Fruit fly (Drosophila melanogaster): Measurements from ENCODE around the gene LeuRS.
A peak's percentile ranks its signal among the peaks of the same experiment; 100 is the strongest.

LeuRS gene

DNA sequence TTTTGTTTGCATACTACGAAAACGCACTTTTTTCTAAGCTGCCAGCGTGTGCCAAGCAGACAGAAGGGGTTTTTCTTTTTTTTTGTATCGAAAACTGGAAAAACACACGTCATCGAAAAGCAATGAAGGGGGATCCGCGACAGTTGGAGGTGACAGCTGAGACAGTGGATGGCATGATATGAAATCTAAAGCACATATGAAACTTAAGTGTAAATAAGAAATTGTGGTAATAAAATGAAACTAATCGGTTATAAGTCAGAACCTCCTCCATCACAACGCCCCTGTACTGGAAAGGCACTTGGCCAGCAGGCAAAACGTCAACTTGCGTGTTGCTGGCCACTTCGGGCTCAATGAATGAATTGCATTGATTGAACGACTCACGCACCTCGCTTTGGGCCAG is 30.8 kb downstream of the LeuRS start (continued):
- no peak for TF ChIP-seq salm (tag; optimal IDR thresholded peaks at IDR 0.05)
- no peak for TF ChIP-seq yki (optimal IDR thresholded peaks at IDR 0.05)
- TF ChIP-seq CG1529 (GFP tag; optimal IDR thresholded peaks at IDR 0.05) = no peak

DNA sequence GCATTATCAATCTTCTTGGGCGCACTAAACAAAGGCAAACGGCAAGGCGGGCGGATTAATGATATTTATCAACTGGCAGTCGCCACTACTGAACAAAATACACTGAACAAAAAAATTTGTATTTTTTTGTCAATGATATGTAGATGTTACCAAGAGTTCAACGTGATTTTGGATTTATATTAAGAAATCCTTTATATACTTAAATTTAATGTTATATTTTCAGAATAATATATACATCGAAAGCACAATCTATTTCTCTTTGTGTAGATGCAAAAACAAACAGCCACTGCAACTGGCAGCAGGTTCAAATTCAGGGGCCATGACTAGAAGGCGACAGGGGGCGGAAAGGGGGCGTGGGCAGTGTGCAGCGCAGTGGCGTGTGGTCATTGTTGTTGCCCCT is 31.7 kb downstream of the LeuRS start:
- TF ChIP-seq pzg (GFP tag; optimal IDR thresholded peaks at IDR 0.05) = no peak
- TF ChIP-seq Ptx1 (GFP tag; IDR thresholded peaks at IDR 0.05) = peak; percentile 41; the same call in 1 of the 2 replicates
- TF ChIP-seq Drgx (GFP tag; IDR thresholded peaks at IDR 0.05) = peak; percentile 91
- TF ChIP-seq onecut (GFP tag; IDR thresholded peaks at IDR 0.05) = no peak
- TF ChIP-seq CG7963 (GFP tag; IDR thresholded peaks at IDR 0.05; ENCODE audit: partially characterized antibody) = no peak
- peak; percentile 3 for TF ChIP-seq ewg (GFP tag; optimal IDR thresholded peaks at IDR 0.05)
- no peak for TF ChIP-seq pum (GFP tag; optimal IDR thresholded peaks at IDR 0.05)
- no peak for TF ChIP-seq trh (GFP tag; optimal IDR thresholded peaks at IDR 0.05)
- no peak for TF ChIP-seq HLH3B (GFP tag; IDR thresholded peaks at IDR 0.05)
- no peak for TF ChIP-seq hkb (optimal IDR thresholded peaks at IDR 0.05)
- TF ChIP-seq hkb (GFP tag; IDR thresholded peaks at IDR 0.05) = 0 out of 2 replicates have a peak, but pooled peaks have one; percentile 16
- TF ChIP-seq ttk (GFP tag; IDR thresholded peaks at IDR 0.05) = peak; percentile 22; the same call in 1 of the 2 replicates
- peak; percentile 0 for TF ChIP-seq bcd (GFP tag; optimal IDR thresholded peaks at IDR 0.05)
- TF ChIP-seq fd96Cb (tag; optimal IDR thresholded peaks at IDR 0.05) = peak; percentile 32
- TF ChIP-seq stc (GFP tag; IDR thresholded peaks at IDR 0.05) = no peak
- TF ChIP-seq Blimp-1 (GFP tag; optimal IDR thresholded peaks at IDR 0.05) = peak; percentile 32
- no peak for TF ChIP-seq org-1 (GFP tag; optimal IDR thresholded peaks at IDR 0.05)
- no peak for TF ChIP-seq Mes4 (GFP tag; optimal IDR thresholded peaks at IDR 0.05)
- no peak for TF ChIP-seq CG12071 (GFP tag; optimal IDR thresholded peaks at IDR 0.05)
- peak; percentile 30 for TF ChIP-seq nmo (GFP tag; optimal IDR thresholded peaks at IDR 0.05)
- no peak for TF ChIP-seq exex (tag; optimal IDR thresholded peaks at IDR 0.05)
- TF ChIP-seq pb (GFP tag; optimal IDR thresholded peaks at IDR 0.05) = no peak
- TF ChIP-seq CG13894 (tag; optimal IDR thresholded peaks at IDR 0.05) = no peak
- TF ChIP-seq CG15696 (tag; optimal IDR thresholded peaks at IDR 0.05) = no peak
- peak; percentile 55 for TF ChIP-seq gem (tag; optimal IDR thresholded peaks at IDR 0.05)
- TF ChIP-seq CG7786 (GFP tag; optimal IDR thresholded peaks at IDR 0.05) = no peak
- no peak for TF ChIP-seq CG1529 (GFP tag; optimal IDR thresholded peaks at IDR 0.05)
- no peak for TF ChIP-seq tx (GFP tag; optimal IDR thresholded peaks at IDR 0.05)
- TF ChIP-seq CG8089 (GFP tag; optimal IDR thresholded peaks at IDR 0.05) = no peak
- no peak for TF ChIP-seq sisA (GFP tag; IDR thresholded peaks at IDR 0.05)
- no peak for TF ChIP-seq hbn (GFP tag; IDR thresholded peaks at IDR 0.05; ENCODE audit: partially characterized antibody)
- no peak for TF ChIP-seq prd (optimal IDR thresholded peaks at IDR 0.05)
- peak; percentile 39; the same call in 1 of the 3 replicates for TF ChIP-seq prd (GFP tag; IDR thresholded peaks at IDR 0.05)
- TF ChIP-seq CoRest (tag; optimal IDR thresholded peaks at IDR 0.05) = peak; percentile 10
- no peak for TF ChIP-seq otp (GFP tag; IDR thresholded peaks at IDR 0.05)
- TF ChIP-seq CG10565 (GFP tag; optimal IDR thresholded peaks at IDR 0.05) = no peak
- peak; percentile 4 for TF ChIP-seq CG4424 (GFP tag; optimal IDR thresholded peaks at IDR 0.05)
- peak; percentile 26 for TF ChIP-seq Oli (tag; optimal IDR thresholded peaks at IDR 0.05)
- TF ChIP-seq crol (GFP tag; IDR thresholded peaks at IDR 0.05) = 0 out of 2 replicates have a peak, but pooled peaks have one; percentile 16
- TF ChIP-seq CG8388 (GFP tag; optimal IDR thresholded peaks at IDR 0.05) = peak; percentile 4
- TF ChIP-seq ase (GFP tag; IDR thresholded peaks at IDR 0.05) = 0 out of 3 replicates have a peak, but pooled peaks have one; percentile 32
- TF ChIP-seq unpg (GFP tag; optimal IDR thresholded peaks at IDR 0.05) = no peak
- peak; percentile 16 for TF ChIP-seq CG10267 (tag; optimal IDR thresholded peaks at IDR 0.05)
- TF ChIP-seq eve (GFP tag; optimal IDR thresholded peaks at IDR 0.05) = no peak
- TF ChIP-seq CG11456 (GFP tag; IDR thresholded peaks at IDR 0.05) = 0 out of 3 replicates have a peak, but pooled peaks have one; percentile 15
- no peak for TF ChIP-seq slp2 (GFP tag; optimal IDR thresholded peaks at IDR 0.05)
- TF ChIP-seq Dll (GFP tag; IDR thresholded peaks at IDR 0.05; ENCODE audit: partially characterized antibody) = no peak
- no peak for TF ChIP-seq ap (GFP tag; IDR thresholded peaks at IDR 0.05)
